Fruit fly (Drosophila melanogaster): ENCODE data around the gene superdeath.

dm6 chr3R:29095525-29095924 is 42.9 kb upstream of the superdeath start:
- no peak for TF ChIP-seq usp (GFP tag; optimal IDR thresholded peaks at IDR 0.05)
- TF ChIP-seq pan (optimal IDR thresholded peaks at IDR 0.05): no peak
- TF ChIP-seq Dll (optimal IDR thresholded peaks at IDR 0.05): peak; percentile 77
- TF ChIP-seq EcR (GFP tag; optimal IDR thresholded peaks at IDR 0.05): no peak
- no peak for TF ChIP-seq CG8478 (optimal IDR thresholded peaks at IDR 0.05)
- no peak for TF ChIP-seq psq (optimal IDR thresholded peaks at IDR 0.05)

Data from whole organism.